Fruit fly (Drosophila melanogaster) whole organism, embryonic: ENCODE results near the gene p23.
A peak's percentile ranks its signal among the peaks of the same experiment; 100 is the strongest.

Experiments
- CG10979 ChIP-seq: fragments of 200-800 bp; sonication (Bioruptor generic); optimal IDR thresholded peaks from 2 replicates; lab custom pipeline; 2018; ENCODE audit warnings: missing biosample characterization, mild to moderate bottlenecking, missing genetic modification characterization, moderate library complexity
- CG11723 ChIP-seq: fragments of 200-800 bp; sonication (Bioruptor generic); optimal IDR thresholded peaks from 2 replicates; lab custom pipeline; 2017; ENCODE audit warnings: missing biosample characterization, mild to moderate bottlenecking, missing genetic modification characterization
- CG12236 ChIP-seq: fragments of 200-800 bp; sonication (Bioruptor generic); optimal IDR thresholded peaks from 2 replicates; lab custom pipeline; 2016; ENCODE audit warnings: missing biosample characterization, missing genetic modification characterization
- CG12391 ChIP-seq: fragments of 200-800 bp; sonication (Bioruptor generic); optimal IDR thresholded peaks from 3 replicates; lab custom pipeline; 2018; ENCODE audit warnings: missing biosample characterization, mild to moderate bottlenecking, missing genetic modification characterization, moderate library complexity
- CG12769 ChIP-seq: fragments of 200-800 bp; sonication (Bioruptor generic); optimal IDR thresholded peaks from 2 replicates; lab custom pipeline; 2019; ENCODE audit warnings: missing biosample characterization, mild to moderate bottlenecking, missing genetic modification characterization, moderate library complexity
- CG14014 ChIP-seq: fragments of 200-800 bp; sonication (Bioruptor generic); IDR thresholded peaks from 2 replicates; pipeline ENCODE4 v1.3.6; 2022; ENCODE audit warnings: missing biosample characterization, missing genetic modification characterization
- CG15601 ChIP-seq: fragments of 200-800 bp; sonication (Bioruptor generic); optimal IDR thresholded peaks from 3 replicates; lab custom pipeline; 2019; ENCODE audit warnings: missing biosample characterization, mild to moderate bottlenecking, missing genetic modification characterization, moderate library complexity
- CG15696 ChIP-seq: fragments of 200-800 bp; sonication (Bioruptor generic); optimal IDR thresholded peaks from 2 replicates; lab custom pipeline; 2019; ENCODE audit warnings: missing biosample characterization, mild to moderate bottlenecking, missing genetic modification characterization, moderate library complexity
- CG16863 ChIP-seq: fragments of 200-800 bp; sonication (Bioruptor generic); optimal IDR thresholded peaks from 3 replicates; lab custom pipeline; 2016; ENCODE audit warnings: missing biosample characterization, missing genetic modification characterization
- CG17186 ChIP-seq: fragments of 200-800 bp; sonication (Bioruptor generic); optimal IDR thresholded peaks from 3 replicates; lab custom pipeline; 2017; ENCODE audit warnings: missing biosample characterization, missing genetic modification reagents, missing genetic modification characterization
- CG1792 ChIP-seq: fragments of 200-800 bp; sonication (Bioruptor generic); optimal IDR thresholded peaks from 2 replicates; lab custom pipeline; 2016; ENCODE audit warnings: missing biosample characterization, missing genetic modification characterization
- CG2889 ChIP-seq: fragments of 200-800 bp; sonication (Bioruptor generic); IDR thresholded peaks from 3 replicates; pipeline ENCODE4 v1.3.6; 2022; ENCODE audit warnings: missing biosample characterization, missing genetic modification characterization
- CG30403 ChIP-seq: fragments of 200-800 bp; sonication (Bioruptor generic); optimal IDR thresholded peaks from 3 replicates; lab custom pipeline; 2016; ENCODE audit warnings: missing biosample characterization, missing genetic modification characterization
- CG30431 ChIP-seq: fragments of 200-800 bp; sonication (Bioruptor generic); optimal IDR thresholded peaks from 2 replicates; lab custom pipeline; 2017; ENCODE audit warnings: missing biosample characterization, missing genetic modification characterization
- CG32772 ChIP-seq: fragments of 200-800 bp; sonication (Bioruptor generic); IDR thresholded peaks from 2 replicates; pipeline ENCODE4 v1.3.6; 2022; ENCODE audit warnings: missing biosample characterization, missing genetic modification characterization
- CG3847 ChIP-seq: fragments of 200-800 bp; sonication (Bioruptor generic); IDR thresholded peaks from 2 replicates; pipeline ENCODE4 v1.3.6; 2022; ENCODE audit warnings: missing biosample characterization, missing genetic modification characterization
- CG4617 ChIP-seq: fragments of 200-800 bp; sonication (Bioruptor generic); optimal IDR thresholded peaks from 3 replicates; lab custom pipeline; 2016; ENCODE audit warnings: missing biosample characterization, missing genetic modification characterization, borderline replicate concordance
- CG4820 ChIP-seq: fragments of 200-800 bp; sonication (Bioruptor generic); optimal IDR thresholded peaks from 3 replicates; lab custom pipeline; 2016; ENCODE audit warnings: missing biosample characterization, missing genetic modification characterization
- CG6765 ChIP-seq: fragments of 200-800 bp; sonication (Bioruptor generic); optimal IDR thresholded peaks from 3 replicates; lab custom pipeline; 2017; ENCODE audit warnings: missing biosample characterization, mild to moderate bottlenecking, missing genetic modification characterization
- CG7963 ChIP-seq: fragments of 200-800 bp; sonication (Bioruptor generic); IDR thresholded peaks from 3 replicates; pipeline ENCODE4 v1.3.6; 2022; ENCODE audit warnings: missing biosample characterization, missing genetic modification characterization; ENCODE audit not compliant: partially characterized antibody
- CG7987 ChIP-seq: fragments of 200-800 bp; sonication (Bioruptor generic); optimal IDR thresholded peaks from 2 replicates; lab custom pipeline; 2018; ENCODE audit warnings: missing biosample characterization, mild to moderate bottlenecking, missing genetic modification characterization, moderate library complexity
- CG8388 ChIP-seq: fragments of 200-800 bp; sonication (Bioruptor generic); optimal IDR thresholded peaks from 2 replicates; lab custom pipeline; 2019; ENCODE audit warnings: missing biosample characterization, mild to moderate bottlenecking, missing genetic modification characterization, moderate library complexity
- CG8924 ChIP-seq: fragments of 200-800 bp; optimal IDR thresholded peaks from 3 replicates; lab custom pipeline; 2019; ENCODE audit warnings: missing biosample characterization, mild to moderate bottlenecking, missing genetic modification characterization, moderate library complexity
- CG9727 ChIP-seq: fragments of 200-800 bp; sonication (Bioruptor generic); optimal IDR thresholded peaks from 3 replicates; lab custom pipeline; 2017; ENCODE audit warnings: missing biosample characterization, mild to moderate bottlenecking, missing genetic modification characterization
- Deaf1 ChIP-seq: fragments of 200-800 bp; optimal IDR thresholded peaks from 3 replicates; lab custom pipeline; 2019; ENCODE audit warnings: missing biosample characterization, mild to moderate bottlenecking, missing genetic modification characterization, moderate library complexity
- Dip2 ChIP-seq: fragments of 200-800 bp; sonication (Bioruptor generic); IDR thresholded peaks from 2 replicates; pipeline ENCODE4 v1.3.6; 2022; ENCODE audit warnings: missing biosample characterization, missing genetic modification characterization
- GATAe ChIP-seq: fragments of 200-800 bp; sonication (Bioruptor generic); conservative IDR thresholded peaks from 2 replicates; pipeline ENCODE4 v1.3.6; 2022; ENCODE audit warnings: missing biosample characterization, missing genetic modification characterization
- HmgZ ChIP-seq: fragments of 200-800 bp; sonication (Bioruptor generic); optimal IDR thresholded peaks from 2 replicates; lab custom pipeline; 2018; ENCODE audit warnings: missing biosample characterization, mild to moderate bottlenecking, missing genetic modification characterization
- Hmx ChIP-seq: fragments of 200-800 bp; sonication (Bioruptor generic); optimal IDR thresholded peaks from 2 replicates; lab custom pipeline; 2016; ENCODE audit warnings: missing biosample characterization, missing genetic modification characterization
- Ravus ChIP-seq: fragments of 200-800 bp; sonication (Bioruptor generic); IDR thresholded peaks from 2 replicates; pipeline ENCODE4 v1.3.6; 2022; ENCODE audit warnings: missing biosample characterization, missing genetic modification characterization
- Rx ChIP-seq: fragments of 200-800 bp; sonication (Bioruptor generic); IDR thresholded peaks from 2 replicates; pipeline ENCODE4 v1.3.6; 2022; ENCODE audit warnings: missing biosample characterization, missing genetic modification characterization
- Ssrp ChIP-seq: fragments of 200-800 bp; sonication (Bioruptor generic); optimal IDR thresholded peaks from 2 replicates; lab custom pipeline; 2018; ENCODE audit warnings: missing biosample characterization, mild to moderate bottlenecking, missing genetic modification characterization, moderate library complexity
- ase ChIP-seq: fragments of 200-800 bp; sonication (Bioruptor generic); IDR thresholded peaks from 3 replicates; pipeline ENCODE4 v1.3.6; 2022; ENCODE audit warnings: missing biosample characterization, missing genetic modification characterization
- ci ChIP-seq: fragments of 200-800 bp; sonication (Bioruptor generic); IDR thresholded peaks from 3 replicates; pipeline ENCODE4 v1.3.6; 2022; ENCODE audit warnings: missing biosample characterization, missing genetic modification characterization
- disco-r ChIP-seq: fragments of 200-800 bp; sonication (Bioruptor generic); optimal IDR thresholded peaks from 2 replicates; lab custom pipeline; 2016; ENCODE audit warnings: missing biosample characterization, missing genetic modification characterization
- fd64A ChIP-seq: fragments of 200-800 bp; sonication (Bioruptor generic); optimal IDR thresholded peaks from 3 replicates; lab custom pipeline; 2018; ENCODE audit warnings: missing biosample characterization, mild to moderate bottlenecking, missing genetic modification characterization
- hbn ChIP-seq: fragments of 200-800 bp; sonication (Bioruptor generic); IDR thresholded peaks from 2 replicates; pipeline ENCODE4 v1.3.6; 2022; ENCODE audit warnings: missing biosample characterization, missing genetic modification characterization; ENCODE audit not compliant: partially characterized antibody
- hkb ChIP-seq, 2 experiments: fragments of 200-800 bp in 1 of 2; fragments of >200 bp in 1 of 2; sonication (Bioruptor generic) in 1 of 2; IDR thresholded peaks in 1 of 2; optimal IDR thresholded peaks in 1 of 2; 2 replicates each; pipeline versions ENCODE4 v1.3.6 to Lab custom; 2017 to 2022; ENCODE audit warnings: missing biosample characterization in 1 of 2, missing genetic modification characterization in 1 of 2
- kah ChIP-seq: fragments of 200-800 bp; sonication (Bioruptor generic); optimal IDR thresholded peaks from 2 replicates; lab custom pipeline; 2018; ENCODE audit warnings: missing biosample characterization, mild to moderate bottlenecking, missing genetic modification characterization
- lab ChIP-seq: fragments of 200-800 bp; sonication (Bioruptor generic); optimal IDR thresholded peaks from 3 replicates; lab custom pipeline; 2017; ENCODE audit warnings: missing biosample characterization, missing genetic modification characterization, mild to moderate bottlenecking, moderate library complexity, missing genetic modification reagents
- pan ChIP-seq, 4 experiments: fragments of >200 bp in 3 of 4; fragments of 200-800 bp in 1 of 4; sonication (Bioruptor generic) in 1 of 4; optimal IDR thresholded peaks in 3 of 4; IDR thresholded peaks in 1 of 4; 2 replicates each; pipeline versions ENCODE4 v1.3.6 to Lab custom; 2017 to 2022; ENCODE audit warnings: missing biosample characterization in 2 of 4, missing genetic modification characterization in 2 of 4, mixed read lengths in 1 of 4
- sc ChIP-seq, 3 experiments: fragments of >200 bp in 2 of 3; fragments of 200-800 bp in 1 of 3; sonication (Bioruptor generic) in 1 of 3; optimal IDR thresholded peaks; 2 replicates in 2 of 3; 3 replicates in 1 of 3; lab custom pipeline; 2017; ENCODE audit warnings: mild to moderate bottlenecking in 1 of 3, missing biosample characterization in 1 of 3, missing genetic modification characterization in 1 of 3, missing genetic modification reagents in 1 of 3
- sd ChIP-seq: fragments of 200-800 bp; sonication (Bioruptor generic); optimal IDR thresholded peaks from 3 replicates; lab custom pipeline; 2018; ENCODE audit warnings: missing biosample characterization, mild to moderate bottlenecking, missing genetic modification characterization, moderate library complexity
- shn ChIP-seq: fragments of 200-800 bp; sonication (Bioruptor generic); optimal IDR thresholded peaks from 3 replicates; lab custom pipeline; 2016; ENCODE audit warnings: missing biosample characterization, missing genetic modification characterization
- sr ChIP-seq: fragments of 200-800 bp; sonication (Bioruptor generic); IDR thresholded peaks from 3 replicates; pipeline ENCODE4 v1.3.6; 2022; ENCODE audit warnings: missing biosample characterization, missing genetic modification characterization
- ssp ChIP-seq: fragments of 200-800 bp; sonication (Bioruptor generic); IDR thresholded peaks from 2 replicates; pipeline ENCODE4 v1.3.6; 2022; ENCODE audit warnings: missing biosample characterization, missing genetic modification characterization
- unc-4 ChIP-seq: fragments of 200-800 bp; sonication (Bioruptor generic); IDR thresholded peaks from 2 replicates; pipeline ENCODE4 v1.3.6; 2022; ENCODE audit warnings: missing biosample characterization, missing genetic modification characterization; ENCODE audit not compliant: partially characterized antibody
- zen2 ChIP-seq: fragments of 200-800 bp; sonication (Bioruptor generic); IDR thresholded peaks from 3 replicates; pipeline ENCODE4 v1.3.6; 2022; ENCODE audit warnings: missing biosample characterization, missing genetic modification characterization; ENCODE audit not compliant: partially characterized antibody

p23 gene

DNA sequence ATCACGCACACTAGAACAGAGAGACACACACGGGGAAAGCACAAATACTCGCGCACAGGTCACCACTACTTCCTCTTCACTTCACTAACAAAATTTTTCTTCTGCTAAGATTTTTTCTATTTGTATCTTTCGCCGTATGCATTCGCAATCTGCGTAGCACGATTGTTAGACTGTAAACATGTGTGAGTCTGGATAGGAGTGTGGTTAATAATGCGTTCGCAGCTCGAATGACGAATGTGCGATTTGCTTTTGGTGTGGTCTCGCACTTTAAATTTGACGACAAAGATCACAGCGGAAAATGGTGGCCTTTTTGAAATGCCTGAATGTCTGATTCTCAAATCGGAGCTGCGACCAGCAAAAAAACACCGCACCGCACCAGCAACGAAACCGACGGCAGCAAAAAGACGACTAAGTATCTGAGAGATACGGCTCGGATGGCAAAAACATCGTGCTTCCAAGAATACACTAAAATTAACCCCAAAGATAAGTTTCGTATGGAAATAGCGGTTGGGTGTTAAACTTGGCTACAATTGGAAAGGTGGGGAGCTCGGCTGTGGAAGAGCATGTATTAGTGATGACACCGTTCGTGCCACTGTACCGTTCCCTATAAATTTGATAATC, 27.4 kb downstream of the p23 start, which contains the start of gene Unc-115a (continued):
- TF ChIP-seq ase (no peak), CG17186 (GFP tag; lab: Kevin White, UChicago) (peak; percentile 2), GATAe (GFP tag; lab: Robert Waterston, UW) (no peak), CG2889 (GFP tag; lab: Robert Waterston, UW) (no peak), lab (GFP tag; lab: Kevin White, UChicago) (no peak), Ssrp (no peak), kah (GFP tag; lab: Kevin White, UChicago) (peak; percentile 32), CG6765 (GFP tag; lab: Kevin White, UChicago) (peak; percentile 19), CG4617 (GFP tag; lab: Kevin White, UChicago) (peak; percentile 34), sr (GFP tag; lab: Robert Waterston, UW) (no peak), CG3847 (GFP tag; lab: Robert Waterston, UW) (no peak), fd64A (GFP tag; lab: Kevin White, UChicago) (no peak), zen2 (GFP tag; lab: Robert Waterston, UW) (no peak), CG16863 (peak; percentile 37), ci (no peak), ssp (no peak), hkb (optimal IDR thresholded peaks at IDR 0.05; lab: Kevin White, UChicago) (no peak), hkb (GFP tag; IDR thresholded peaks at IDR 0.05; lab: Robert Waterston, UW) (no peak), CG15696 (tag; lab: Kevin White, UChicago) (no peak), sc (optimal IDR thresholded peaks at IDR 0.05; lab: Kevin White, UChicago) (no peak), sc (GFP tag; optimal IDR thresholded peaks at IDR 0.05; lab: Kevin White, UChicago) (no peak), Dip2 (no peak), pan (optimal IDR thresholded peaks at IDR 0.05; lab: Kevin White, UChicago) (no peak), pan (GFP tag; optimal IDR thresholded peaks at IDR 0.05 in 1 of 2, IDR thresholded peaks at IDR 0.05 in 1 of 2) (no peak), CG8388 (GFP tag; lab: Kevin White, UChicago) (no peak), CG15601 (tag; lab: Kevin White, UChicago) (peak; percentile 73), CG12769 (tag; lab: Kevin White, UChicago) (peak; percentile 62), HmgZ (tag; lab: Kevin White, UChicago) (peak; percentile 92), CG4820 (no peak), CG12236 (peak; percentile 43), shn (GFP tag; lab: Kevin White, UChicago) (peak; percentile 20), sd (tag; lab: Kevin White, UChicago) (peak; percentile 49), CG10979 (tag; lab: Kevin White, UChicago) (peak; percentile 36), CG14014 (GFP tag; lab: Robert Waterston, UW) (no peak), Ravus (GFP tag; lab: Robert Waterston, UW) (no peak), CG11723 (no peak), CG30431 (GFP tag; lab: Kevin White, UChicago) (no peak), Hmx (GFP tag; lab: Kevin White, UChicago) (no peak), CG1792 (no peak), hbn (GFP tag; lab: Robert Waterston, UW) (no peak), disco-r (GFP tag; lab: Kevin White, UChicago) (no peak), CG30403 (GFP tag; lab: Kevin White, UChicago) (peak; percentile 29), CG7963 (GFP tag; lab: Robert Waterston, UW) (no peak), CG8924 (tag; lab: Kevin White, UChicago) (peak; percentile 66), CG9727 (peak; percentile 52), Deaf1 (tag; lab: Kevin White, UChicago) (peak; percentile 96), Rx (GFP tag; lab: Robert Waterston, UW) (no peak), CG12391 (peak; percentile 59), unc-4 (GFP tag; lab: Robert Waterston, UW) (no peak), CG7987 (GFP tag; lab: Kevin White, UChicago) (peak; percentile 67), CG32772 (GFP tag; lab: Robert Waterston, UW) (no peak)
